Fruit fly (Drosophila melanogaster) Kc167 (cell line): Measurements from ENCODE around the gene Grx1.

Source experiments
- Myc ChIP-seq: fragments of >200 bp; optimal IDR thresholded peaks from 2 replicates; lab custom pipeline; 2017; ENCODE audit warnings: missing external identifiers
- Sin3A ChIP-seq: fragments of >200 bp; optimal IDR thresholded peaks from 2 replicates; lab custom pipeline; 2018; ENCODE audit warnings: missing external identifiers
- h ChIP-seq: fragments of >200 bp; optimal IDR thresholded peaks from 3 replicates; lab custom pipeline; 2018; ENCODE audit warnings: missing external identifiers
- insv ChIP-seq: fragments of >200 bp; optimal IDR thresholded peaks from 3 replicates; lab custom pipeline; 2018; ENCODE audit warnings: missing external identifiers
- psq ChIP-seq: fragments of >200 bp; optimal IDR thresholded peaks from 2 replicates; lab custom pipeline; 2017; ENCODE audit warnings: missing external identifiers
- ttk ChIP-seq: sonication (Bioruptor generic); optimal IDR thresholded peaks from 2 replicates; lab custom pipeline; 2017; ENCODE audit warnings: missing external identifiers

- TF ChIP-seq Sin3A (lab: Kevin White, UChicago), result no peak
- TF ChIP-seq h (lab: Kevin White, UChicago), result no peak
- TF ChIP-seq insv (lab: Kevin White, UChicago), result no peak
- TF ChIP-seq ttk (lab: Kevin White, UChicago), result no peak
- no peak for TF ChIP-seq psq (lab: Kevin White, UChicago)
- TF ChIP-seq Myc (lab: Kevin White, UChicago), result no peak
Measured at dm6 chr3L:18881613-18882012, 12.6 kb downstream of the Grx1 start.
